Worm (Caenorhabditis elegans): ENCODE results near the gene K08F8.7.

Gene K08F8.7

ce11 chrII:8716231-8716878 is 38.8 kb downstream of the K08F8.7 start, which contains the start of the genes cyn-11 and T01B7.5 (continued):
- no peak for TF ChIP-seq unc-86 (tag; optimal IDR thresholded peaks at IDR 0.05)
- no peak for TF ChIP-seq lin-13 (GFP tag; optimal IDR thresholded peaks at IDR 0.05)
- no peak for TF ChIP-seq C04F5.9 (tag; optimal IDR thresholded peaks at IDR 0.05)
- no peak for TF ChIP-seq nhr-85 (tag)
- no peak for TF ChIP-seq ceh-90 (tag; optimal IDR thresholded peaks at IDR 0.05)
- TF ChIP-seq nhr-90 (tag; optimal IDR thresholded peaks at IDR 0.05; ENCODE audit: poor library complexity): no peak
- TF ChIP-seq nhr-12 (tag; optimal IDR thresholded peaks at IDR 0.05): no peak
- no peak for TF ChIP-seq zip-4 (GFP tag; optimal IDR thresholded peaks at IDR 0.05)
- no peak for TF ChIP-seq sox-4 (tag; optimal IDR thresholded peaks at IDR 0.05)
- TF ChIP-seq ama-1 (optimal IDR thresholded peaks at IDR 0.05): no peak
- no peak for TF ChIP-seq ceh-63 (GFP tag; optimal IDR thresholded peaks at IDR 0.05)
- TF ChIP-seq C34B4.2 (tag; optimal IDR thresholded peaks at IDR 0.05): no peak
- TF ChIP-seq unc-30 (tag; optimal IDR thresholded peaks at IDR 0.05): no peak
- TF ChIP-seq xbp-1 (tag; optimal IDR thresholded peaks at IDR 0.05): peak; percentile 12
- no peak for TF ChIP-seq pax-3 (tag; optimal IDR thresholded peaks at IDR 0.05)
- peak; percentile 12 for TF ChIP-seq swsn-7 (tag; optimal IDR thresholded peaks at IDR 0.05)
- no peak for TF ChIP-seq nhr-28 (tag; optimal IDR thresholded peaks at IDR 0.05)
- TF ChIP-seq skn-1 (tag; optimal IDR thresholded peaks at IDR 0.05): no peak
- no peak for TF ChIP-seq aly-2 (tag; optimal IDR thresholded peaks at IDR 0.05)
- TF ChIP-seq lir-3 (tag; optimal IDR thresholded peaks at IDR 0.05; ENCODE audit: poor library complexity): no peak
- no peak for TF ChIP-seq mab-9 (GFP tag; IDR thresholded peaks at IDR 0.05)
- no peak for TF ChIP-seq elt-3 (tag; optimal IDR thresholded peaks at IDR 0.05)
- no peak for TF ChIP-seq hlh-17 (GFP tag; optimal IDR thresholded peaks at IDR 0.05; ENCODE audit: borderline replicate concordance)
- TF ChIP-seq nhr-19 (GFP tag; conservative IDR thresholded peaks at IDR 0.05): 0 out of 2 replicates have a peak, but pooled peaks have one; percentile 20
- no peak for TF ChIP-seq nhr-76 (tag; optimal IDR thresholded peaks at IDR 0.05)
- peak; percentile 33 for TF ChIP-seq nhr-20 (tag; optimal IDR thresholded peaks at IDR 0.05)
- no peak for TF ChIP-seq egl-27 (tag; optimal IDR thresholded peaks at IDR 0.05)
- no peak for TF ChIP-seq hlh-4 (tag; optimal IDR thresholded peaks at IDR 0.05)
- no peak for TF ChIP-seq lin-39 (tag; optimal IDR thresholded peaks at IDR 0.05)
- TF ChIP-seq ets-5 (GFP tag; IDR thresholded peaks at IDR 0.05): no peak
- TF ChIP-seq dsc-1 (tag; optimal IDR thresholded peaks at IDR 0.05): no peak
- TF ChIP-seq dpl-1 (GFP tag; optimal IDR thresholded peaks at IDR 0.05): peak; percentile 2 to 54 (median 7)
- TF ChIP-seq irx-1 (tag; optimal IDR thresholded peaks at IDR 0.05): no peak
- TF ChIP-seq unc-98 (GFP tag; IDR thresholded peaks at IDR 0.05): no peak
- peak; percentile 32 to 36 for TF ChIP-seq efl-1 (optimal IDR thresholded peaks at IDR 0.05)
- TF ChIP-seq efl-1 (GFP tag; optimal IDR thresholded peaks at IDR 0.05 in 1 of 2): peak; percentile 25 to 86
- TF ChIP-seq nhr-11 (tag; optimal IDR thresholded peaks at IDR 0.05): no peak
- no peak for TF ChIP-seq unc-62 (GFP tag; optimal IDR thresholded peaks at IDR 0.05)
- no peak for TF ChIP-seq fkh-10 (GFP tag; optimal IDR thresholded peaks at IDR 0.05)
- no peak for TF ChIP-seq nhr-77 (tag; optimal IDR thresholded peaks at IDR 0.05)
- TF ChIP-seq mdl-1 (tag; optimal IDR thresholded peaks at IDR 0.05): no peak
- TF ChIP-seq blmp-1 (tag; optimal IDR thresholded peaks at IDR 0.05): peak; percentile 52
- TF ChIP-seq pqm-1 (tag; optimal IDR thresholded peaks at IDR 0.05): no peak
- no peak for TF ChIP-seq ceh-8 (GFP tag; optimal IDR thresholded peaks at IDR 0.05)
- TF ChIP-seq nhr-84 (tag; optimal IDR thresholded peaks at IDR 0.05): no peak
- peak; percentile 31 for TF ChIP-seq C16A3.4 (tag; optimal IDR thresholded peaks at IDR 0.05)
- TF ChIP-seq lin-35 (GFP tag; optimal IDR thresholded peaks at IDR 0.05): peak; percentile 9 to 40
- TF ChIP-seq nhr-47 (tag; optimal IDR thresholded peaks at IDR 0.05): peak; percentile 4
- no peak for TF ChIP-seq ztf-4 (tag; optimal IDR thresholded peaks at IDR 0.05)
- TF ChIP-seq grh-1 (GFP tag; IDR thresholded peaks at IDR 0.05): no peak
- no peak for TF ChIP-seq rnt-1 (tag; optimal IDR thresholded peaks at IDR 0.05)
- no peak for TF ChIP-seq hpl-2 (GFP tag; optimal IDR thresholded peaks at IDR 0.05)
- TF ChIP-seq fkh-4 (tag; optimal IDR thresholded peaks at IDR 0.05; ENCODE audit: borderline replicate concordance): no peak
